Worm (Caenorhabditis elegans): Measurements from ENCODE around the gene srx-3.

The srx-3 gene

ce11 chrV:9041030-9041429, 35.7 kb downstream of the srx-3 start, which contains the start of gene cyp-33B1:
Gene cyp-33B1 (plus strand): TSS chrV:9041330.
- TF ChIP-seq nhr-237 (tag; optimal IDR thresholded peaks at IDR 0.05) (no peak), hlh-1 (tag; optimal IDR thresholded peaks at IDR 0.05) (no peak)

DNA sequence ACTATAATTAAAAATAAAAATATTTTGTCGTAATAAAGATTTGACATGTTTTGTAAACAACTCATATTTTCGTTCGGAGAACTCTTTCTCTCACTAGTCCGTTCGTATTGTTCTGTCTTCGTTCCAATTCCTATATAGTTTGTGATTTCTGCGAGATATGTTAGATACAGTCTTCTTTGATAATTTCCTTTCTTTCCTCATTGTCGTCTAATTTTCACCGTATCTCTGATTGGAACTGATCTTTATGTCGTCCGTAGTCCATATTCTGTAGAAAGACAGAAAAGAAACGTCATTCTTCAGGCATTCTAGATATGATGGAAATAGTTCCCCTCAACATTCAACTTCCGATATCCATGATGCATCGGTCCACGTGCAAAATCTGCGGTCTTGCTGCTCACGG, 39.5 kb downstream of the srx-3 start, which contains the start of gene nhr-30:
nhr-30 (plus strand) TSS at position 301 of the 400 bp plus-strand sequence.
- TF ChIP-seq M03D4.4 (tag; optimal IDR thresholded peaks at IDR 0.05) (no peak), unc-120 (tag; optimal IDR thresholded peaks at IDR 0.05; ENCODE audit: poor library complexity, severe bottlenecking) (no peak), lin-13 (tag; optimal IDR thresholded peaks at IDR 0.05) (no peak), unc-39 (tag; optimal IDR thresholded peaks at IDR 0.05) (no peak), elt-3 (tag; optimal IDR thresholded peaks at IDR 0.05) (no peak), flh-1 (GFP tag; optimal IDR thresholded peaks at IDR 0.05) (no peak), pha-4 (tag; optimal IDR thresholded peaks at IDR 0.05) (no peak), ces-1 (GFP tag; optimal IDR thresholded peaks at IDR 0.05) (no peak), bed-3 (GFP tag; optimal IDR thresholded peaks at IDR 0.05) (no peak), lsy-2 (tag; optimal IDR thresholded peaks at IDR 0.05) (no peak), nhr-2 (tag; optimal IDR thresholded peaks at IDR 0.05) (no peak), mep-1 (tag; optimal IDR thresholded peaks at IDR 0.05) (no peak), mls-2 (tag; optimal IDR thresholded peaks at IDR 0.05) (no peak), sptf-1 (tag; optimal IDR thresholded peaks at IDR 0.05) (no peak), blmp-1 (tag; optimal IDR thresholded peaks at IDR 0.05) (no peak)

DNA sequence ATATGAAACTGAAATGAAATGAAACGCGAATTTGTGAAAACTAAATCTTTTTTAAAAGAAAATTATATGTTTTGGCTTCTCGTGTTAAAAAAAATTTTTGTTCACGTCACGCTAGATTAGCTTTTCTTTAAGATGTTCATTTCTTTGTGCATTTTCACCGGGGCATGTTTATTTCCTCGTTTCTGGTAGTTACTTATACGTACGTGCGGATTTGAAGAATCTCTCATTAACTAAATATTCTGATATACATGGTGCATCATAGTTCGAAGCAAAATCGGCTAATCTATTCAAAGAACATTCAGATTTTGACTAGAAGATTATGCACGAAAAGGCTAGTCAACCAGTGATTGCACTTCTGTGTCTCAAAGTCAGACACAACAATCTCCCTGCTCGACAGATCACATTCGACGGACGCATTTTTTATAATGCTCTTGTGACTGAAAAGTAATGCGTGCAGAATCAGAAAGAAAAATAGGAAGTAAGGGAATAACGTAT, 42.3 kb downstream of the srx-3 start, which contains the start of gene C25E10.17:
C25E10.17 (minus strand) TSS at position 51 of the 495 bp plus-strand sequence.
- TF ChIP-seq lin-32 (GFP tag; optimal IDR thresholded peaks at IDR 0.05) (no peak), ham-2 (GFP tag; optimal IDR thresholded peaks at IDR 0.05) (no peak), nhr-76 (tag; optimal IDR thresholded peaks at IDR 0.05) (no peak), ceh-43 (GFP tag; optimal IDR thresholded peaks at IDR 0.05) (no peak), ceh-39 (tag; optimal IDR thresholded peaks at IDR 0.05) (no peak), M03D4.4 (tag; optimal IDR thresholded peaks at IDR 0.05) (no peak), unc-39 (tag; optimal IDR thresholded peaks at IDR 0.05) (no peak), flh-1 (GFP tag; optimal IDR thresholded peaks at IDR 0.05) (no peak), bed-3 (GFP tag; optimal IDR thresholded peaks at IDR 0.05) (no peak), ces-1 (GFP tag; optimal IDR thresholded peaks at IDR 0.05) (no peak), nhr-12 (tag; optimal IDR thresholded peaks at IDR 0.05) (no peak), mep-1 (tag; optimal IDR thresholded peaks at IDR 0.05) (no peak), mab-5 (tag; optimal IDR thresholded peaks at IDR 0.05) (no peak), lsy-2 (tag; optimal IDR thresholded peaks at IDR 0.05) (no peak), nhr-28 (tag; optimal IDR thresholded peaks at IDR 0.05) (no peak), zip-8 (tag; optimal IDR thresholded peaks at IDR 0.05) (no peak), sptf-1 (tag; optimal IDR thresholded peaks at IDR 0.05) (no peak), nhr-2 (tag; optimal IDR thresholded peaks at IDR 0.05) (no peak), drap-1 (GFP tag; optimal IDR thresholded peaks at IDR 0.05) (no peak), nhr-237 (tag; optimal IDR thresholded peaks at IDR 0.05) (no peak)

DNA sequence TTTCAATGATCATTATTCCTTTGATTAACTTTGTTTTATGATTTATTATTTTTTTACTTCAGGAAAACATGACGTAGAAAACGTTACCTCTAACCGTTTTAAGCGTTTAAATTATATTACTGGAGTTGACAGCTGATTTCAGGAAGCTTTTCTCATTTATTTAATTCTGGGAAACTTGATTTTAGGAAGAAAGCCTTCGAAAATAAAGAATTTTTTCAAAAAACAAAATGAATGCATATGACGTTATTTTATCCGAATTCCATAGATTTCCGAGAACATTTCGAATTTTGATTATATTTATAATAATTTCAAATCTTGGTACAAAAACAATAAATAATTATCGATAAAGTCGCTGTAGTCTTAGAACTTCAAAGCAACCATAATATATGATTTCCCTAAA, 43.9 kb downstream of the srx-3 start:
- no peak for TF ChIP-seq drap-1 (GFP tag; optimal IDR thresholded peaks at IDR 0.05)
- no peak for TF ChIP-seq bed-3 (GFP tag; optimal IDR thresholded peaks at IDR 0.05)

DNA sequence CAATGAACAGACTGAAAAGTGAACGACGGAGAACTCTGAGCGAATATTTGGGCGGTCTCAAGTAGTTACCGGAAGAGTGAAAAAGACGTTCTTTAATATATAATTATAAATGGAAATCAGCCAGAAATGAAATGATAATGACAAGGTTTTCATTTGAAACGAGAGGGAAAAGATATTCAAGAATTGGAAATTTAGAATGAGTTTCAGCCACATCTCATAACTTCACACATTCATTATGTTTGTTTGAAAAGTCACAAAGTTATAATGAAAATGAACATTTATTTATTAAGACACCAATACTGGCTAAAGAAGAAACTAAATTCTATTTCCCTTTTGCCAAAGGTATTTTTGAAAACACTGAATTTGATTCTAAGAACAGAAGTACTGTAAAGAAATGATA, 45.8 kb downstream of the srx-3 start, which contains the start of gene C25E10.7:
C25E10.7 (minus strand) TSS at position 101 of the 400 bp plus-strand sequence.
- TF ChIP-seq tbx-8 (GFP tag; optimal IDR thresholded peaks at IDR 0.05) (no peak), cnd-1 (tag; optimal IDR thresholded peaks at IDR 0.05) (no peak), elt-3 (tag; optimal IDR thresholded peaks at IDR 0.05) (no peak), hlh-1 (tag; optimal IDR thresholded peaks at IDR 0.05) (no peak), ztf-11 (tag; optimal IDR thresholded peaks at IDR 0.05) (no peak)

ce11 chrV:9053235-9053634, 47.9 kb downstream of the srx-3 start:
- TF ChIP-seq snpc-4 (tag; optimal IDR thresholded peaks at IDR 0.05) (no peak), bed-3 (GFP tag; optimal IDR thresholded peaks at IDR 0.05) (no peak), tbx-8 (GFP tag; optimal IDR thresholded peaks at IDR 0.05) (no peak), unc-62 (GFP tag; optimal IDR thresholded peaks at IDR 0.05) (no peak), blmp-1 (tag; optimal IDR thresholded peaks at IDR 0.05) (no peak), nhr-237 (tag; optimal IDR thresholded peaks at IDR 0.05) (no peak), nhr-2 (tag; optimal IDR thresholded peaks at IDR 0.05) (no peak), lin-13 (tag; optimal IDR thresholded peaks at IDR 0.05) (no peak), hlh-1 (tag; optimal IDR thresholded peaks at IDR 0.05) (no peak), unc-39 (tag; optimal IDR thresholded peaks at IDR 0.05) (no peak), mep-1 (tag; optimal IDR thresholded peaks at IDR 0.05) (no peak), sem-2 (GFP tag; optimal IDR thresholded peaks at IDR 0.05) (no peak), nhr-76 (tag; optimal IDR thresholded peaks at IDR 0.05) (no peak), mab-5 (tag; optimal IDR thresholded peaks at IDR 0.05) (no peak), ceh-43 (GFP tag; optimal IDR thresholded peaks at IDR 0.05) (no peak)

Data from whole organism, mixed stage, embryonic.